Fruit fly (Drosophila melanogaster) whole organism, wandering third instar larva: ENCODE measurements around the gene Or82a.

ENCODE experiments used
- CG32264 ChIP-seq: fragments of 200-800 bp; sonication (Bioruptor generic); optimal IDR thresholded peaks from 2 replicates; lab custom pipeline; 2016; ENCODE audit warnings: missing biosample characterization, missing genetic modification characterization
- CG9705 ChIP-seq: fragments of 200-800 bp; sonication (Bioruptor generic); optimal IDR thresholded peaks from 2 replicates; lab custom pipeline; 2018; ENCODE audit warnings: missing biosample characterization, mild to moderate bottlenecking, missing genetic modification characterization
- CrebA ChIP-seq: fragments of 200-800 bp; sonication (Bioruptor generic); optimal IDR thresholded peaks from 2 replicates; lab custom pipeline; 2016; ENCODE audit warnings: missing biosample characterization, mild to moderate bottlenecking, missing genetic modification characterization, borderline replicate concordance
- Dfd ChIP-seq: fragments of >200 bp; optimal IDR thresholded peaks from 2 replicates; lab custom pipeline; 2017; ENCODE audit warnings: missing biosample characterization, missing genetic modification characterization
- HLH106 ChIP-seq: fragments of 200-800 bp; optimal IDR thresholded peaks from 3 replicates; lab custom pipeline; 2019; ENCODE audit warnings: missing biosample characterization, mild to moderate bottlenecking, missing genetic modification characterization, moderate library complexity
- OdsH ChIP-seq: fragments of 200-800 bp; sonication (Bioruptor generic); optimal IDR thresholded peaks from 2 replicates; lab custom pipeline; 2016; ENCODE audit warnings: missing biosample characterization, mild to moderate bottlenecking, missing genetic modification characterization
- Rel ChIP-seq, 2 experiments: fragments of 200-800 bp; sonication (Bioruptor generic) in 1 of 2; optimal IDR thresholded peaks; 2 replicates in 1 of 2; 3 replicates in 1 of 2; lab custom pipeline; 2016 to 2019; ENCODE audit warnings: mild to moderate bottlenecking in 2 of 2, missing biosample characterization in 2 of 2, missing genetic modification characterization in 2 of 2, moderate library complexity in 1 of 2
- Sp1 ChIP-seq: fragments of 200-800 bp; sonication (Bioruptor generic); optimal IDR thresholded peaks from 3 replicates; lab custom pipeline; 2019; ENCODE audit warnings: missing biosample characterization, mild to moderate bottlenecking, missing genetic modification characterization, moderate library complexity
- fru ChIP-seq: fragments of 200-800 bp; sonication (Bioruptor generic); optimal IDR thresholded peaks from 3 replicates; lab custom pipeline; 2016; ENCODE audit warnings: missing biosample characterization, mild to moderate bottlenecking, missing genetic modification characterization
- h ChIP-seq: fragments of 200-800 bp; sonication (Bioruptor generic); optimal IDR thresholded peaks from 3 replicates; lab custom pipeline; 2016; ENCODE audit warnings: missing biosample characterization, mild to moderate bottlenecking, missing genetic modification characterization
- lola ChIP-seq: fragments of >200 bp; optimal IDR thresholded peaks from 2 replicates; lab custom pipeline; 2017; ENCODE audit warnings: missing biosample characterization, missing genetic modification characterization
- psq ChIP-seq: fragments of 200-800 bp; sonication (Bioruptor generic); optimal IDR thresholded peaks from 3 replicates; lab custom pipeline; 2017; ENCODE audit warnings: missing biosample characterization, mild to moderate bottlenecking, missing genetic modification characterization, moderate library complexity
- tai ChIP-seq: sonication (Bioruptor generic); optimal IDR thresholded peaks from 2 replicates; lab custom pipeline; 2016; ENCODE audit warnings: missing biosample characterization, missing genetic modification characterization

dm6 chr3R:4291289-4291688 lies 34.5 kb downstream of the Or82a start:
- no peak for TF ChIP-seq Dfd
- TF ChIP-seq OdsH (GFP tag; lab: Kevin White, UChicago), result no peak
- TF ChIP-seq fru (GFP tag; lab: Kevin White, UChicago), result no peak
- TF ChIP-seq CrebA (GFP tag; lab: Kevin White, UChicago), result no peak
- no peak for TF ChIP-seq CG9705
- no peak for TF ChIP-seq Sp1 (GFP tag; lab: Kevin White, UChicago)
- no peak for TF ChIP-seq CG32264 (GFP tag; lab: Kevin White, UChicago)
- no peak for TF ChIP-seq lola (GFP tag; lab: Kevin White, UChicago)
- TF ChIP-seq psq (GFP tag; lab: Kevin White, UChicago), result no peak
- TF ChIP-seq h (GFP tag; lab: Kevin White, UChicago), result no peak
- TF ChIP-seq tai (GFP tag; lab: Kevin White, UChicago), result no peak
- no peak for TF ChIP-seq Rel (GFP tag; optimal IDR thresholded peaks at IDR 0.05; lab: Kevin White, UChicago)
- no peak for TF ChIP-seq Rel (tag; optimal IDR thresholded peaks at IDR 0.05; lab: Kevin White, UChicago)
- TF ChIP-seq HLH106, result no peak
